Worm (Caenorhabditis elegans) whole organism, L4 larva: ENCODE measurements around the gene mlt-8.

Experiments
- daf-16 ChIP-seq, 3 experiments: sonication (generic microtip); optimal IDR thresholded peaks; 2 replicates each; lab custom pipeline; 2016 to 2017; ENCODE audit warnings: missing genetic modification characterization in 3 of 3, missing genetic modification reagents in 3 of 3, mild to moderate bottlenecking in 2 of 3, missing compliant biosample characterization in 2 of 3, missing biosample characterization in 1 of 3, moderate library complexity in 1 of 3
- egl-27 ChIP-seq: sonication (generic microtip); optimal IDR thresholded peaks from 3 replicates; lab custom pipeline; 2017; ENCODE audit warnings: missing biosample characterization, missing genetic modification reagents, missing genetic modification characterization
- lin-1 ChIP-seq: fragments of 200-800 bp; sonication (Bioruptor generic); IDR thresholded peaks from 2 replicates; pipeline ENCODE4 v1.3.6; 2022; ENCODE audit warnings: missing genetic modification reagents, missing genetic modification characterization, missing compliant biosample characterization
- lin-29 ChIP-seq: fragments of 200-800 bp; sonication (Bioruptor generic); IDR thresholded peaks from 2 replicates; pipeline ENCODE4 v1.3.6; 2022; ENCODE audit warnings: missing genetic modification reagents, missing genetic modification characterization, missing compliant biosample characterization
- madf-9 ChIP-seq: fragments of 200-800 bp; sonication (Bioruptor generic); conservative IDR thresholded peaks from 2 replicates; pipeline ENCODE4 v1.3.6; 2022; ENCODE audit warnings: missing genetic modification reagents, missing genetic modification characterization, missing compliant biosample characterization
- mes-2 ChIP-seq: sonication (generic microtip); optimal IDR thresholded peaks from 2 replicates; lab custom pipeline; 2016; ENCODE audit warnings: missing genotype, mild to moderate bottlenecking, missing genetic modification characterization, missing compliant biosample characterization; ENCODE audit not compliant: poor library complexity, severe bottlenecking
- unc-130 ChIP-seq: sonication (generic microtip); optimal IDR thresholded peaks from 2 replicates; lab custom pipeline; 2016; ENCODE audit warnings: missing genetic modification reagents, missing genetic modification characterization, missing compliant biosample characterization

DNA sequence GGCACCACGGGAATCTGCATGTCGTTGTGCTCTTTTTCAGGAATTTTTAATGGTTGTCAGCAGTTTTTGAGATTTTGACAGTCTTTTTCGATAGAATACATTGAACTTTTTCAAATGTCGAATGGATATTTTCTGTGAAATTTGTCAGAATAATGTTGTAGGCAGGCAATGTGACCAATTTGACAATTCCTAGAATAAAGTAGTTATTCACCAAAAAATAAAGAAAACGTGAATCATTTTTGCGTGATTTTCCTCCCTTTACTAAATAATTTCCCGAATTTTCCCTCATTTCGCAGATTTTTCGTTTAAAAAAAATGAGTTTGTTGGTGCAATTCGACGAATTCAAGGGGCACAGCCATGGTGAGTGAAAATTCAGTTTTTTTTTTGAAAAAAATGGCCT lies 36.8 kb upstream of the mlt-8 start, which contains the start of gene W04H10.1:
- TF ChIP-seq madf-9 (GFP tag; lab: Robert Waterston, UW) (no peak), egl-27 (no peak), unc-130 (GFP tag; lab: Kevin White, UChicago) (no peak), mes-2 (tag; lab: Kevin White, UChicago) (no peak), lin-29 (GFP tag; lab: Robert Waterston, UW) (no peak), daf-16 (GFP tag; optimal IDR thresholded peaks at IDR 0.05; lab: Kevin White, UChicago) (no peak), daf-16 (tag; optimal IDR thresholded peaks at IDR 0.05; lab: Kevin White, UChicago) (no peak), lin-1 (GFP tag; lab: Robert Waterston, UW) (no peak)
